Worm (Caenorhabditis elegans): Measurements from ENCODE around the gene cand-1.

cand-1 gene

DNA sequence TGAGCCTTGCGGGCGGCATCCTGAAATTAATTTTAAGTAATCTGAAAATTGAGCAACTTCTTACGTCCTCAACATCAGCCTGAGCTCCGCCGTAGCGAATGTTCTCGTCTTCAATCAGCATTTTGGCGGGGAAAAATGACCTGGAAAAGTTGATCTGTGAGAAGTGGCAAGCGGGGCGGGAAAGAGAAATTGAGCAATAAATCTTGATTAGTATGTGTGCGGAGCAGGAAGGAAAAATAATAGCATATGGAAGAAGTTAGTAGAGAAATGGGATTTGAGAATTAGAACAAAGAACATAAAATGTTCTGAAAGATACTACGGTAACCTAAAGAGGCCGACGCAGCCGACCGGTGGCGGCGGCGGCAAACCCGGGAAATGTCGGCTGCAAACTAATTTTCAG lies 32.3 kb downstream of the cand-1 start, which contains the start of gene tni-3:
Gene tni-3, minus strand, starts transcription at position 140 of the 400 bp plus-strand sequence.
- TF ChIP-seq nhr-10 (tag; optimal IDR thresholded peaks at IDR 0.05) (no peak), blmp-1 (tag; optimal IDR thresholded peaks at IDR 0.05; ENCODE audit: insufficient read depth) (no peak), F13H6.1 (tag; optimal IDR thresholded peaks at IDR 0.05) (no peak), sma-3 (GFP tag; optimal IDR thresholded peaks at IDR 0.05) (no peak), nhr-25 (tag; optimal IDR thresholded peaks at IDR 0.05) (no peak), egl-27 (tag; optimal IDR thresholded peaks at IDR 0.05) (no peak), nhr-6 (tag; optimal IDR thresholded peaks at IDR 0.05) (no peak), mab-5 (tag; optimal IDR thresholded peaks at IDR 0.05) (no peak), mbf-1 (tag; optimal IDR thresholded peaks at IDR 0.05) (no peak), unc-55 (GFP tag; optimal IDR thresholded peaks at IDR 0.05) (no peak), sem-4 (tag; optimal IDR thresholded peaks at IDR 0.05) (no peak), Y55F3AM.14 (GFP tag; optimal IDR thresholded peaks at IDR 0.05) (no peak), peb-1 (tag; optimal IDR thresholded peaks at IDR 0.05) (no peak), nhr-129 (tag; optimal IDR thresholded peaks at IDR 0.05) (no peak), ZK546.5 (tag; optimal IDR thresholded peaks at IDR 0.05) (no peak)

DNA sequence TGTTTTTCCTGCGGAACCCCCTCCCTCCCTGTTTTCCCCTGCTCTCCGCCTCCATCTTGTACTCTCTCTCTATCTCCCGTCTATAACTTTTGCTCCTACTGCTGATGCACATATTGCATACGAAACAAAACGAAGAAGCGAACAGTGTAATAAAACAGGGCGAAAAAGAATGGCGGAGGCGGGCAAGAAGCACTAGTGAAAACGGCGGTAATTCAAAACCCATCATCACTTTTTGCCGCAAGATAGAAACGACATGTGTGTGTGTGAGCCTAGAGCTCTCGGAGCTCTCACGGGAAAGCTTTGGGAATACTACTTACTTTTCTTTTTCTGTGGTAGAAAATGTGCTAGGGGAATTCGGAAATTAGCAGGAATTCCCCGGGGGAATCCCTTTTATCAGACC lies 33.4 kb downstream of the cand-1 start:
- TF ChIP-seq nhr-23 (tag; optimal IDR thresholded peaks at IDR 0.05) (no peak), fos-1 (tag; optimal IDR thresholded peaks at IDR 0.05) (no peak), lin-39 (tag; optimal IDR thresholded peaks at IDR 0.05) (no peak), ceh-16 (tag; optimal IDR thresholded peaks at IDR 0.05) (no peak), mbf-1 (tag; optimal IDR thresholded peaks at IDR 0.05) (no peak), ztf-4 (tag; optimal IDR thresholded peaks at IDR 0.05) (no peak), elt-3 (tag; optimal IDR thresholded peaks at IDR 0.05) (no peak), nhr-11 (tag; optimal IDR thresholded peaks at IDR 0.05) (no peak), sma-9 (GFP tag; optimal IDR thresholded peaks at IDR 0.05) (no peak), sma-9 (tag; optimal IDR thresholded peaks at IDR 0.05) (no peak), nhr-237 (tag; optimal IDR thresholded peaks at IDR 0.05) (no peak), gmeb-1 (tag; optimal IDR thresholded peaks at IDR 0.05) (no peak), ceh-82 (tag; optimal IDR thresholded peaks at IDR 0.05) (no peak), alr-1 (tag; optimal IDR thresholded peaks at IDR 0.05) (no peak), lin-11 (tag; optimal IDR thresholded peaks at IDR 0.05) (no peak), nhr-6 (tag; optimal IDR thresholded peaks at IDR 0.05) (no peak), zag-1 (tag; optimal IDR thresholded peaks at IDR 0.05) (no peak), nhr-21 (tag; optimal IDR thresholded peaks at IDR 0.05) (no peak), nhr-129 (tag; optimal IDR thresholded peaks at IDR 0.05) (no peak), unc-39 (tag; optimal IDR thresholded peaks at IDR 0.05) (no peak)

DNA sequence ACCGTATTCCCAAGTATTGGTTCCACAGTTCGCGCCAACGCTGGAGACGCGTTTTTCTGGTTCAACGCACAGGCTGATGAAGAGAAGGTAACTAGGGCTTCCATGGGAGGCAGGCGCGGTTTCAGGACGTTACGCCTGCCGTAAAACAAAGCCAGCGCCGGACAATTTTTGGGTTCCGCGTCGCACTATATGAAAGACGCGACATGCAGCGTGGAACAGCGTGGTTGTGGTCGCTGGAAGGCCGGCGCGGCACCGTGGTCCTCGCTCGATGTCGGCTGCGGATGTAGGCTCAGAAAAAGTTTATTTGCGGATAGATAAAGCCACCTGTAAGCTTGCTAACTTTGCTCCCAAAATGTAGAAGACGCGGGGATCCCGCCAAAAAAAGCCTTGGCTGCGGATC lies 35.8 kb downstream of the cand-1 start:
- no peak for TF ChIP-seq fos-1 (tag; optimal IDR thresholded peaks at IDR 0.05)
- TF ChIP-seq nhr-10 (tag; optimal IDR thresholded peaks at IDR 0.05): no peak
- TF ChIP-seq mab-5 (tag; optimal IDR thresholded peaks at IDR 0.05): no peak
- no peak for TF ChIP-seq ztf-11 (tag; optimal IDR thresholded peaks at IDR 0.05)
- no peak for TF ChIP-seq C34F6.9 (tag; optimal IDR thresholded peaks at IDR 0.05)

DNA sequence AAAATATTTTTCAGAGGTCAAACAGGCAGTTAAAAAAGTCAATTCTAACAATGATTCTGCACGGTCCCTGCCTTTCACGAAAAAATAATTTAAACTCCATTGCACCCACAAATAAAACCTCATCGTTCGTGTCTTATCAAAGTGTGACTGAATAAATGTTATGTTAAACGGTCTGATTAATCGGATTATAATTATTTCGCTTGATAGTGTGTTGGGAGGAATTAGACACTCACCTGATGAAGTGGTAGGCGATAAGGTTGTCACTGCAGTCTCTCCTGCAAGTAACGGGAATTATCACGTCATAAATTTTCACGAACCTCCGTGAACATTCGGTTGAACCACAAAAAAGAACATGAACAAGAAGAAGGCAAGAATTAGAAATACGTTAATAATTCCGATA lies 37.6 kb downstream of the cand-1 start:
- TF ChIP-seq fos-1 (tag; optimal IDR thresholded peaks at IDR 0.05) (peak; percentile 76), nhr-10 (tag; optimal IDR thresholded peaks at IDR 0.05) (no peak), sma-9 (GFP tag; optimal IDR thresholded peaks at IDR 0.05) (peak; percentile 50), sma-9 (tag; optimal IDR thresholded peaks at IDR 0.05) (no peak)

DNA sequence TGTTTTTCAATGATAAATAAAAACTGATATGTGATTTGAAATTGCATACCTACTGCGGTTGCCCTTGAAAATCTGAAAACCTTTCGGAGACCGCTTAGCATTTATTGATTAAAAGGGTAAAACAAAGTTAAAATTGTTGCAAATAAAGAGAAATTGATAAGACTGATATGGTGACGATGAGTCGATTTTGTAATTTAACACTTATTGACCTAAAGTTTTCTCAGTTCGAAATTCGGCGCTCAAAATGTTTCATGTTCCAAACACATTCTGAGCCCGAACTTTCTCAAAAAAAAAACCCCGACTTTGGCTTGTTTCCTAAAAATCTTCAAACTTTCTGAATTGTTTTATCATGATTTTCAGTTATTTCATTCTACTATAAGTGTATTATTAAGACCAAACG lies 38.3 kb downstream of the cand-1 start, which contains the start of gene clec-40:
Gene clec-40, minus strand, starts transcription at position 101 of the 400 bp plus-strand sequence.
- TF ChIP-seq alr-1 (tag; optimal IDR thresholded peaks at IDR 0.05) (no peak), gmeb-1 (tag; optimal IDR thresholded peaks at IDR 0.05) (no peak), nhr-129 (tag; optimal IDR thresholded peaks at IDR 0.05) (no peak), ztf-1 (GFP tag; conservative IDR thresholded peaks at IDR 0.05) (no peak), sma-9 (GFP tag; optimal IDR thresholded peaks at IDR 0.05) (no peak), sma-9 (tag; optimal IDR thresholded peaks at IDR 0.05) (no peak), mdl-1 (tag; optimal IDR thresholded peaks at IDR 0.05) (no peak), nhr-237 (tag; optimal IDR thresholded peaks at IDR 0.05) (no peak), sem-4 (tag; optimal IDR thresholded peaks at IDR 0.05) (no peak), nhr-77 (tag; optimal IDR thresholded peaks at IDR 0.05) (no peak), aly-2 (tag; optimal IDR thresholded peaks at IDR 0.05) (no peak), elt-1 (tag; optimal IDR thresholded peaks at IDR 0.05) (no peak), ZK546.5 (tag; optimal IDR thresholded peaks at IDR 0.05) (no peak), crh-2 (tag; optimal IDR thresholded peaks at IDR 0.05) (no peak), nhr-10 (tag; optimal IDR thresholded peaks at IDR 0.05) (no peak), unc-39 (tag; optimal IDR thresholded peaks at IDR 0.05) (no peak), lin-39 (tag; optimal IDR thresholded peaks at IDR 0.05) (no peak), ztf-11 (tag; optimal IDR thresholded peaks at IDR 0.05) (no peak)
